Worm (Caenorhabditis elegans): ENCODE data around the gene eef-1B.1.

Gene eef-1B.1

ce11 chrIII:7973201-7973767 is at the start of gene eef-1B.1, which contains the start of gene aco-2:
Gene eef-1B.1, minus strand, starts transcription at chrIII:7973386.
Gene aco-2, plus strand, starts transcription at chrIII:7973717.
- no peak for TF ChIP-seq unc-62 (GFP tag; optimal IDR thresholded peaks at IDR 0.05)

ce11 chrIII:8022077-8022476 is 48.9 kb upstream of the eef-1B.1 start, which contains the start of gene F44B9.2:
Gene F44B9.2, plus strand, starts transcription at chrIII:8022463.
- no peak for TF ChIP-seq unc-62 (GFP tag; optimal IDR thresholded peaks at IDR 0.05)

ce11 chrIII:8020823-8021332 is 47.7 kb upstream of the eef-1B.1 start, which contains the start of gene lin-36:
Gene lin-36, minus strand, starts transcription at chrIII:8020873.
- no peak for TF ChIP-seq unc-62 (GFP tag; optimal IDR thresholded peaks at IDR 0.05)

- TF ChIP-seq unc-62 (GFP tag; optimal IDR thresholded peaks at IDR 0.05), result no peak
Observed at ce11 chrIII:8017053-8017452, 43.9 kb upstream of the eef-1B.1 start.

ce11 chrIII:8016438-8016837 is 43.3 kb upstream of the eef-1B.1 start, which contains the start of gene F44B9.5:
Gene F44B9.5, minus strand, starts transcription at chrIII:8016538.
- no peak for TF ChIP-seq unc-62 (GFP tag; optimal IDR thresholded peaks at IDR 0.05)

- no peak for TF ChIP-seq unc-62 (GFP tag; optimal IDR thresholded peaks at IDR 0.05)
Observed at ce11 chrIII:8013582-8013981, 40.4 kb upstream of the eef-1B.1 start.

- TF ChIP-seq unc-62 (GFP tag; optimal IDR thresholded peaks at IDR 0.05), result no peak
Observed at ce11 chrIII:8010260-8010822, 37.2 kb upstream of the eef-1B.1 start, which contains the start of gene cit-1.2. Gene cit-1.2, plus strand, starts transcription at chrIII:8010772.

- no peak for TF ChIP-seq unc-62 (GFP tag; optimal IDR thresholded peaks at IDR 0.05)
Observed at ce11 chrIII:8009769-8010168, 36.6 kb upstream of the eef-1B.1 start, which contains the start of gene cit-1.1. Gene cit-1.1, minus strand, starts transcription at chrIII:8009821.

ce11 chrIII:8004091-8004490 is 30.9 kb upstream of the eef-1B.1 start, which contains the start of gene C06G4.6:
Gene C06G4.6, plus strand, starts transcription at chrIII:8004391.
- TF ChIP-seq unc-62 (GFP tag; optimal IDR thresholded peaks at IDR 0.05), result no peak

- TF ChIP-seq unc-62 (GFP tag; optimal IDR thresholded peaks at IDR 0.05), result no peak
Observed at ce11 chrIII:8001557-8001956, 28.4 kb upstream of the eef-1B.1 start.

ce11 chrIII:7997447-7998046 is 24.4 kb upstream of the eef-1B.1 start:
- no peak for TF ChIP-seq unc-62 (GFP tag; optimal IDR thresholded peaks at IDR 0.05)

ce11 chrIII:7996353-7996752 is 23.2 kb upstream of the eef-1B.1 start, which contains the start of gene npr-17:
Gene npr-17, minus strand, starts transcription at chrIII:7996453.
- no peak for TF ChIP-seq unc-62 (GFP tag; optimal IDR thresholded peaks at IDR 0.05)

- TF ChIP-seq unc-62 (GFP tag; optimal IDR thresholded peaks at IDR 0.05), result no peak
Observed at ce11 chrIII:7986585-7987171, 13.5 kb upstream of the eef-1B.1 start, which contains the start of gene hrpk-2. Gene hrpk-2, plus strand, starts transcription at chrIII:7987121.

ce11 chrIII:7981938-7982337 is 8.8 kb upstream of the eef-1B.1 start:
- TF ChIP-seq unc-62 (GFP tag; optimal IDR thresholded peaks at IDR 0.05), result no peak

ce11 chrIII:7981233-7981632 is 8.0 kb upstream of the eef-1B.1 start:
- TF ChIP-seq unc-62 (GFP tag; optimal IDR thresholded peaks at IDR 0.05), result no peak

- TF ChIP-seq unc-62 (GFP tag; optimal IDR thresholded peaks at IDR 0.05), result no peak
Observed at ce11 chrIII:7979659-7980058, 6.5 kb upstream of the eef-1B.1 start, which contains the start of gene clp-1. Gene clp-1, plus strand, starts transcription at chrIII:7979959.

Measured in whole organism, dauer.